Fruit fly (Drosophila melanogaster): Measurements from ENCODE around the gene MED24.

The MED24 gene

DNA sequence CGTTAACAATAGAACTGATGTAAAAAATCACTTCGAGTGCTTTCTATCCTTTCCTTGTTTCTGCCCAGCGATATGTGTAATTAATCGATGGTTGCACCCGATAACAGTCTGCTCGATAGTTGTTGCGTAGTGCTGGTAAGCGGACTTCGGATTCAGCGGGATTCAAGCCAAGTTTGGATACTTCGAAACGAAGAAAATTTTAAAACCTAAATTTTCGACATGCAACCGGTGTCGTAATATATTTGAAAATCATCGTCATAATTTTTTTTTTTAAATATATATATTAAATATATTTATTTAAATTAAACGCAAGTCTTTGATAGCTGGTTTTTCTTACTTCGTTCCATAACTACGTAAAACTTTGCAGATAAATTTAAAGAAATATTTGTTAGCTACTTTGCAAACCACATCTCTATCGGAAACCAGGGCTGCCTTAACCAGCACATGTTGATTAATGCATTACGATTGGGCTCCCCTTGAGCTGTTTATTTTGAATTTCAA is 6.8 kb downstream of the MED24 start, which contains the start of the genes UbcE2M and Dhps (continued):
- peak; percentile 29 for TF ChIP-seq vfl (GFP tag; optimal IDR thresholded peaks at IDR 0.05)
- TF ChIP-seq ssp (GFP tag; IDR thresholded peaks at IDR 0.05) = peak; percentile 74
- TF ChIP-seq Lpt (GFP tag; optimal IDR thresholded peaks at IDR 0.05) = no peak
- peak; percentile 66; the same call in 2 of the 3 replicates for TF ChIP-seq zfh1 (GFP tag; IDR thresholded peaks at IDR 0.05)
- peak; percentile 33 for TF ChIP-seq CG18011 (GFP tag; optimal IDR thresholded peaks at IDR 0.05)
- TF ChIP-seq Fer3 (tag; optimal IDR thresholded peaks at IDR 0.05) = peak; percentile 76
- TF ChIP-seq sqz (GFP tag; optimal IDR thresholded peaks at IDR 0.05) = no peak
- TF ChIP-seq CG12299 (tag; optimal IDR thresholded peaks at IDR 0.05) = peak; percentile 72
- TF ChIP-seq Tbp (GFP tag; optimal IDR thresholded peaks at IDR 0.05) = no peak
- TF ChIP-seq bsh (GFP tag; optimal IDR thresholded peaks at IDR 0.05) = peak in 1 of 2 experiments; percentile 62
- TF ChIP-seq CG9609 (GFP tag; optimal IDR thresholded peaks at IDR 0.05) = peak; percentile 6
- no peak for TF ChIP-seq usp (GFP tag; optimal IDR thresholded peaks at IDR 0.05)
- peak; percentile 27 for TF ChIP-seq nom (GFP tag; optimal IDR thresholded peaks at IDR 0.05)
- peak; percentile 86 for TF ChIP-seq CG3281 (GFP tag; optimal IDR thresholded peaks at IDR 0.05)
- TF ChIP-seq sens (GFP tag) = peak; percentile 18
- TF ChIP-seq cad (GFP tag; optimal IDR thresholded peaks at IDR 0.05) = no peak
- TF ChIP-seq otp (GFP tag; IDR thresholded peaks at IDR 0.05) = no peak
- no peak for TF ChIP-seq sr (GFP tag; IDR thresholded peaks at IDR 0.05)
- no peak for TF ChIP-seq odd (GFP tag; optimal IDR thresholded peaks at IDR 0.05)
- TF ChIP-seq CG14710 (tag; optimal IDR thresholded peaks at IDR 0.05) = peak; percentile 85
- TF ChIP-seq CG32772 (GFP tag; IDR thresholded peaks at IDR 0.05) = peak; percentile 63
- no peak for TF ChIP-seq CG2678 (tag; optimal IDR thresholded peaks at IDR 0.05)
- no peak for TF ChIP-seq Eip74EF (GFP tag; optimal IDR thresholded peaks at IDR 0.05)
- no peak for TF ChIP-seq Jarid2 (GFP tag; optimal IDR thresholded peaks at IDR 0.05)
- TF ChIP-seq CG4404 (GFP tag; IDR thresholded peaks at IDR 0.05) = peak; percentile 62
- peak; percentile 76 for TF ChIP-seq CG9727 (GFP tag; optimal IDR thresholded peaks at IDR 0.05)
- TF ChIP-seq CG13287 (GFP tag; IDR thresholded peaks at IDR 0.05; ENCODE audit: partially characterized antibody) = peak; percentile 71
- no peak for TF ChIP-seq CG13894 (tag; optimal IDR thresholded peaks at IDR 0.05)
- peak; percentile 65 for TF ChIP-seq CG18262 (tag; optimal IDR thresholded peaks at IDR 0.05)
- TF ChIP-seq ewg (GFP tag; optimal IDR thresholded peaks at IDR 0.05) = no peak
- TF ChIP-seq Awh (GFP tag; IDR thresholded peaks at IDR 0.05) = no peak
- TF ChIP-seq lmd (GFP tag; IDR thresholded peaks at IDR 0.05) = peak; percentile 61
- TF ChIP-seq CG8089 (GFP tag; optimal IDR thresholded peaks at IDR 0.05) = no peak
- peak; percentile 43; the same call in 1 of the 2 replicates for TF ChIP-seq peb (GFP tag; IDR thresholded peaks at IDR 0.05)
- TF ChIP-seq bcd (GFP tag; optimal IDR thresholded peaks at IDR 0.05) = peak; percentile 53
- TF ChIP-seq Nf-YA (GFP tag; IDR thresholded peaks at IDR 0.05) = no peak
- no peak for TF ChIP-seq ab (GFP tag; optimal IDR thresholded peaks at IDR 0.05)
- peak; percentile 51 for TF ChIP-seq CG3995 (GFP tag; optimal IDR thresholded peaks at IDR 0.05)
- peak; percentile 81 for TF ChIP-seq CG30403 (GFP tag; optimal IDR thresholded peaks at IDR 0.05)
- peak; percentile 75; the same call in 2 of the 3 replicates for TF ChIP-seq dysf (GFP tag; IDR thresholded peaks at IDR 0.05)
- no peak for TF ChIP-seq CG1792 (GFP tag; optimal IDR thresholded peaks at IDR 0.05)
- peak; percentile 68 for TF ChIP-seq unc-4 (GFP tag; IDR thresholded peaks at IDR 0.05; ENCODE audit: partially characterized antibody)
- no peak for TF ChIP-seq pan (optimal IDR thresholded peaks at IDR 0.05)
- peak in 1 of 2 experiments; percentile 57 for TF ChIP-seq pan (GFP tag; optimal IDR thresholded peaks at IDR 0.05 in 1 of 2, IDR thresholded peaks at IDR 0.05 in 1 of 2)
- TF ChIP-seq zfh2 (GFP tag; optimal IDR thresholded peaks at IDR 0.05) = peak; percentile 80
- TF ChIP-seq Oli (tag; optimal IDR thresholded peaks at IDR 0.05) = peak; percentile 65
- TF ChIP-seq CG8388 (GFP tag; optimal IDR thresholded peaks at IDR 0.05) = peak; percentile 66
- TF ChIP-seq CG11723 (GFP tag; optimal IDR thresholded peaks at IDR 0.05) = no peak
- TF ChIP-seq HmgD (GFP tag; optimal IDR thresholded peaks at IDR 0.05) = peak; percentile 32
- no peak for TF ChIP-seq MTF-1 (GFP tag; optimal IDR thresholded peaks at IDR 0.05; ENCODE audit: borderline replicate concordance)

All from whole organism, embryonic.